Worm (Caenorhabditis elegans): Measurements from ENCODE around the gene ZC395.4.
A peak's percentile ranks its signal among the peaks of the same experiment; 100 is the strongest.

- TF ChIP-seq lin-39 (tag; optimal IDR thresholded peaks at IDR 0.05), result no peak
- TF ChIP-seq lin-35 (GFP tag; optimal IDR thresholded peaks at IDR 0.05), result no peak
- no peak for TF ChIP-seq unc-86 (tag; optimal IDR thresholded peaks at IDR 0.05)
- TF ChIP-seq dpl-1 (GFP tag; optimal IDR thresholded peaks at IDR 0.05), result peak in 1 of 3 experiments; percentile 20
- TF ChIP-seq ces-1 (GFP tag; optimal IDR thresholded peaks at IDR 0.05), result no peak
- TF ChIP-seq efl-1 (optimal IDR thresholded peaks at IDR 0.05), result no peak
- TF ChIP-seq efl-1 (GFP tag; optimal IDR thresholded peaks at IDR 0.05 in 1 of 2), result no peak
- no peak for TF ChIP-seq ztf-11 (tag; optimal IDR thresholded peaks at IDR 0.05)
- TF ChIP-seq aha-1 (tag; optimal IDR thresholded peaks at IDR 0.05), result no peak
- no peak for TF ChIP-seq ama-1 (optimal IDR thresholded peaks at IDR 0.05)
- no peak for TF ChIP-seq nhr-77 (tag; optimal IDR thresholded peaks at IDR 0.05)
- TF ChIP-seq fos-1 (tag; optimal IDR thresholded peaks at IDR 0.05), result no peak
- no peak for TF ChIP-seq unc-62 (GFP tag; optimal IDR thresholded peaks at IDR 0.05)
Observed at ce11 chrIII:5233140-5233539, 36.8 kb upstream of the ZC395.4 start.
